Worm (Caenorhabditis elegans) whole organism, young adult: ENCODE results near the gene ZK380.2.

ENCODE experiments used
- Y53F4B.3 ChIP-seq: fragments of 200-800 bp; sonication (Bioruptor generic); IDR thresholded peaks from 2 replicates; pipeline ENCODE4 v1.3.6; 2022; ENCODE audit warnings: missing genetic modification reagents, missing genetic modification characterization, missing compliant biosample characterization
- fkh-3 ChIP-seq: sonication (generic microtip); optimal IDR thresholded peaks from 2 replicates; lab custom pipeline; 2016; ENCODE audit warnings: mild to moderate bottlenecking, missing genetic modification characterization, missing compliant biosample characterization
- lsy-27 ChIP-seq: sonication (generic microtip); optimal IDR thresholded peaks from 2 replicates; lab custom pipeline; 2017; ENCODE audit warnings: missing genetic modification characterization, mild to moderate bottlenecking, missing compliant biosample characterization, antibody characterized with exemption, missing genotype, borderline replicate concordance; ENCODE audit not compliant: insufficient read depth

ce11 chrX:1667056-1667455, 35.8 kb downstream of the ZK380.2 start:
- no peak for TF ChIP-seq lsy-27
- TF ChIP-seq fkh-3 (tag; lab: Kevin White, UChicago): no peak
- no peak for TF ChIP-seq Y53F4B.3 (GFP tag; lab: Robert Waterston, UW)
